5 worm cellular contexts compared by ENCODE assay signal in genomic region chrX:11680851-11681250, ce11.
TF ChIP-seq lines count a peak whose summit lies in the region.

Gene T04F8.7 (minus strand): TSS chrX:11680980.

TF ChIP-seq in whole organism, L1 larva, 84 proteins besides CTCF, POLR2A, EP300 and RAD21:
- TF ChIP-seq elt-2 (tag; optimal IDR thresholded peaks at IDR 0.05; lab: Kevin White, UChicago) (peak; percentile 71), egl-27 (tag; optimal IDR thresholded peaks at IDR 0.05; lab: Kevin White, UChicago) (no peak), lin-35 (GFP tag; optimal IDR thresholded peaks at IDR 0.05; lab: Kevin White, UChicago) (peak in 1 of 2 experiments; percentile 30)
TF ChIP-seq in whole organism, L1 larva: peak in this region for 2.

TF ChIP-seq in whole organism, L2 larva, 48 proteins besides CTCF, POLR2A, EP300 and RAD21:
- TF ChIP-seq unc-55 (GFP tag; optimal IDR thresholded peaks at IDR 0.05; lab: Kevin White, UChicago): no peak
- no peak for TF ChIP-seq peb-1 (tag; optimal IDR thresholded peaks at IDR 0.05; lab: Kevin White, UChicago)
- TF ChIP-seq F13H6.1 (tag; optimal IDR thresholded peaks at IDR 0.05; lab: Kevin White, UChicago): peak; percentile 6
- TF ChIP-seq nhr-25 (tag; optimal IDR thresholded peaks at IDR 0.05; lab: Kevin White, UChicago): no peak
- no peak for TF ChIP-seq nhr-237 (tag; optimal IDR thresholded peaks at IDR 0.05; lab: Kevin White, UChicago)
- TF ChIP-seq lsy-2 (tag; optimal IDR thresholded peaks at IDR 0.05; lab: Kevin White, UChicago): no peak
- peak; percentile 24 for TF ChIP-seq sma-9 (GFP tag; optimal IDR thresholded peaks at IDR 0.05; lab: Kevin White, UChicago)
- TF ChIP-seq sma-9 (tag; optimal IDR thresholded peaks at IDR 0.05; lab: Kevin White, UChicago): no peak
- no peak for TF ChIP-seq sem-4 (tag; optimal IDR thresholded peaks at IDR 0.05; lab: Kevin White, UChicago)
- no peak for TF ChIP-seq unc-39 (tag; optimal IDR thresholded peaks at IDR 0.05; lab: Kevin White, UChicago)
- TF ChIP-seq lin-39 (tag; optimal IDR thresholded peaks at IDR 0.05; lab: Kevin White, UChicago): no peak
- peak; percentile 83 for TF ChIP-seq fos-1 (tag; optimal IDR thresholded peaks at IDR 0.05; lab: Kevin White, UChicago)
- TF ChIP-seq crh-2 (tag; optimal IDR thresholded peaks at IDR 0.05; lab: Kevin White, UChicago): peak; percentile 11
- TF ChIP-seq alr-1 (tag; optimal IDR thresholded peaks at IDR 0.05; lab: Kevin White, UChicago): no peak
- no peak for TF ChIP-seq ztf-1 (GFP tag; conservative IDR thresholded peaks at IDR 0.05; lab: Robert Waterston, UW)

TF ChIP-seq in whole organism, L3 larva, 47 proteins besides CTCF, POLR2A, EP300 and RAD21:
- no peak for TF ChIP-seq nhr-12 (tag; optimal IDR thresholded peaks at IDR 0.05; lab: Kevin White, UChicago)
- TF ChIP-seq sea-2 (GFP tag; optimal IDR thresholded peaks at IDR 0.05; lab: Kevin White, UChicago): no peak
- TF ChIP-seq elt-2 (tag; optimal IDR thresholded peaks at IDR 0.05; lab: Kevin White, UChicago): peak; percentile 91
- TF ChIP-seq egl-5 (tag; optimal IDR thresholded peaks at IDR 0.05; lab: Kevin White, UChicago): no peak
- peak; percentile 15 for TF ChIP-seq jun-1 (tag; optimal IDR thresholded peaks at IDR 0.05; lab: Kevin White, UChicago)
- no peak for TF ChIP-seq ama-1 (optimal IDR thresholded peaks at IDR 0.05; lab: Kevin White, UChicago)
- TF ChIP-seq ztf-11 (tag; optimal IDR thresholded peaks at IDR 0.05; lab: Kevin White, UChicago): no peak
- TF ChIP-seq ZK546.5 (tag; optimal IDR thresholded peaks at IDR 0.05; lab: Kevin White, UChicago): no peak
- peak; percentile 79 for TF ChIP-seq pqm-1 (tag; optimal IDR thresholded peaks at IDR 0.05; lab: Kevin White, UChicago)

TF ChIP-seq in whole organism, L4 larva, 104 proteins besides CTCF, POLR2A, EP300 and RAD21 (continues in another document):
- TF ChIP-seq dve-1 (tag; optimal IDR thresholded peaks at IDR 0.05; lab: Kevin White, UChicago; ENCODE audit: insufficient read depth) (peak; percentile 75), attf-4 (tag; optimal IDR thresholded peaks at IDR 0.05; lab: Kevin White, UChicago) (no peak), saeg-2 (GFP tag; IDR thresholded peaks at IDR 0.05; lab: Robert Waterston, UW) (no peak), nhr-77 (tag; optimal IDR thresholded peaks at IDR 0.05; lab: Kevin White, UChicago) (peak; percentile 13), nhr-6 (tag; optimal IDR thresholded peaks at IDR 0.05; lab: Kevin White, UChicago) (no peak), nhr-25 (tag; optimal IDR thresholded peaks at IDR 0.05; lab: Kevin White, UChicago; ENCODE audit: borderline replicate concordance, insufficient read depth) (no peak), snpc-1.2 (GFP tag; IDR thresholded peaks at IDR 0.05; lab: Robert Waterston, UW) (no peak), zip-2 (tag; optimal IDR thresholded peaks at IDR 0.05; lab: Kevin White, UChicago) (no peak), skn-1 (tag; optimal IDR thresholded peaks at IDR 0.05; lab: Kevin White, UChicago) (no peak), nhr-42 (GFP tag; IDR thresholded peaks at IDR 0.05; lab: Robert Waterston, UW) (no peak), cey-2 (tag; optimal IDR thresholded peaks at IDR 0.05; lab: Kevin White, UChicago; ENCODE audit: borderline replicate concordance, insufficient read depth) (no peak), sdz-12 (GFP tag; optimal IDR thresholded peaks at IDR 0.05; lab: Kevin White, UChicago) (no peak), ZK546.5 (tag; optimal IDR thresholded peaks at IDR 0.05; lab: Kevin White, UChicago) (no peak), snpc-4 (tag; optimal IDR thresholded peaks at IDR 0.05; lab: Kevin White, UChicago) (no peak), jun-1 (tag; optimal IDR thresholded peaks at IDR 0.05; lab: Kevin White, UChicago) (no peak), ztf-11 (tag; optimal IDR thresholded peaks at IDR 0.05; lab: Kevin White, UChicago) (no peak), ces-1 (GFP tag; optimal IDR thresholded peaks at IDR 0.05; lab: Kevin White, UChicago) (no peak), mep-1 (tag; optimal IDR thresholded peaks at IDR 0.05; lab: Kevin White, UChicago) (no peak), ceh-20 (GFP tag; IDR thresholded peaks at IDR 0.05; lab: Robert Waterston, UW) (no peak), spr-1 (tag; optimal IDR thresholded peaks at IDR 0.05; lab: Kevin White, UChicago) (no peak), lin-15B (tag; optimal IDR thresholded peaks at IDR 0.05; lab: Kevin White, UChicago) (no peak), nhr-41 (GFP tag; IDR thresholded peaks at IDR 0.05; lab: Robert Waterston, UW) (0 out of 2 replicates have a peak, but pooled peaks have one; percentile 13), F10B5.3 (tag; optimal IDR thresholded peaks at IDR 0.05; lab: Kevin White, UChicago) (no peak), hlh-11 (tag; optimal IDR thresholded peaks at IDR 0.05; lab: Kevin White, UChicago) (peak; percentile 85), ceh-28 (tag; optimal IDR thresholded peaks at IDR 0.05; lab: Kevin White, UChicago) (no peak), dmd-9 (GFP tag; IDR thresholded peaks at IDR 0.05; lab: Robert Waterston, UW) (no peak), vab-7 (GFP tag; IDR thresholded peaks at IDR 0.05; lab: Robert Waterston, UW) (no peak), ceh-44 (GFP tag; IDR thresholded peaks at IDR 0.05; lab: Robert Waterston, UW) (no peak), nhr-28 (tag; optimal IDR thresholded peaks at IDR 0.05; lab: Kevin White, UChicago) (peak; percentile 66), dmd-8 (GFP tag; IDR thresholded peaks at IDR 0.05; lab: Robert Waterston, UW) (no peak), ceh-62 (tag; optimal IDR thresholded peaks at IDR 0.05; lab: Kevin White, UChicago) (no peak), pha-4 (GFP tag; IDR thresholded peaks at IDR 0.05; lab: Robert Waterston, UW) (no peak), pha-4 (tag; optimal IDR thresholded peaks at IDR 0.05; lab: Kevin White, UChicago) (no peak), T26A8.4 (GFP tag; IDR thresholded peaks at IDR 0.05; lab: Robert Waterston, UW) (no peak), tra-1 (GFP tag; IDR thresholded peaks at IDR 0.05; lab: Robert Waterston, UW) (0 out of 2 replicates have a peak, but pooled peaks have one; percentile 42)

TF ChIP-seq in whole organism, young adult, 124 proteins besides CTCF, POLR2A, EP300 and RAD21:
- TF ChIP-seq nhr-80 (tag; optimal IDR thresholded peaks at IDR 0.05; lab: Kevin White, UChicago): peak; percentile 99
- TF ChIP-seq xnd-1 (tag; optimal IDR thresholded peaks at IDR 0.05; lab: Kevin White, UChicago): no peak
- peak in 1 of 2 experiments; percentile 69 for TF ChIP-seq let-607 (tag; optimal IDR thresholded peaks at IDR 0.05; lab: Kevin White, UChicago)
- TF ChIP-seq Y53G8AR.9 (GFP tag; conservative IDR thresholded peaks at IDR 0.05; lab: Robert Waterston, UW): 0 out of 2 replicates have a peak, but pooled peaks have one; percentile 22
- TF ChIP-seq B0261.1 (tag; optimal IDR thresholded peaks at IDR 0.05; lab: Kevin White, UChicago): no peak
- TF ChIP-seq unc-62 (GFP tag; optimal IDR thresholded peaks at IDR 0.05; lab: Kevin White, UChicago): peak; percentile 28
- peak; percentile 49 for TF ChIP-seq ets-4 (GFP tag; optimal IDR thresholded peaks at IDR 0.05; lab: Kevin White, UChicago)
- peak; percentile 61 for TF ChIP-seq atf-7 (tag; optimal IDR thresholded peaks at IDR 0.05; lab: Kevin White, UChicago)
- no peak for TF ChIP-seq egl-44 (GFP tag; IDR thresholded peaks at IDR 0.05; lab: Robert Waterston, UW)
- peak; percentile 66 for TF ChIP-seq dox-1 (GFP tag; IDR thresholded peaks at IDR 0.05; lab: Robert Waterston, UW)
